Worm (Caenorhabditis elegans): ENCODE measurements around the gene ctbp-1.

The ctbp-1 gene

ce11 chrX:5848703-5849102 lies 13.8 kb upstream of the ctbp-1 start, which contains the start of gene atat-2:
Gene atat-2, plus strand, starts transcription at chrX:5849100.
- TF ChIP-seq duxl-1 (tag; optimal IDR thresholded peaks at IDR 0.05; ENCODE audit: poor library complexity): no peak
- peak; percentile 15 for TF ChIP-seq hlh-11 (tag; optimal IDR thresholded peaks at IDR 0.05)
- no peak for TF ChIP-seq zag-1 (tag; optimal IDR thresholded peaks at IDR 0.05)
- TF ChIP-seq mep-1 (tag; optimal IDR thresholded peaks at IDR 0.05): peak; percentile 12
- 0 out of 2 replicates have a peak, but pooled peaks have one; percentile 22 for TF ChIP-seq T26A8.4 (GFP tag; IDR thresholded peaks at IDR 0.05)
- no peak for TF ChIP-seq dmd-8 (GFP tag; IDR thresholded peaks at IDR 0.05)
- TF ChIP-seq F37D6.2 (tag; optimal IDR thresholded peaks at IDR 0.05): no peak
- no peak for TF ChIP-seq unc-130 (GFP tag; optimal IDR thresholded peaks at IDR 0.05)
- TF ChIP-seq ceh-44 (GFP tag; IDR thresholded peaks at IDR 0.05): no peak
- TF ChIP-seq hlh-30 (tag; optimal IDR thresholded peaks at IDR 0.05; ENCODE audit: insufficient read depth): peak; percentile 59
- TF ChIP-seq lsy-2 (tag; optimal IDR thresholded peaks at IDR 0.05): peak; percentile 1 to 38
- no peak for TF ChIP-seq pqm-1 (tag; optimal IDR thresholded peaks at IDR 0.05)
- TF ChIP-seq nhr-102 (tag; optimal IDR thresholded peaks at IDR 0.05): no peak
- TF ChIP-seq php-3 (GFP tag; IDR thresholded peaks at IDR 0.05): no peak
- TF ChIP-seq zip-11 (GFP tag; IDR thresholded peaks at IDR 0.05): no peak
- no peak for TF ChIP-seq rbr-2 (tag; optimal IDR thresholded peaks at IDR 0.05)
- TF ChIP-seq zfp-3 (GFP tag; conservative IDR thresholded peaks at IDR 0.05): no peak
- TF ChIP-seq madf-9 (GFP tag; conservative IDR thresholded peaks at IDR 0.05): no peak
- TF ChIP-seq lin-38 (GFP tag; IDR thresholded peaks at IDR 0.05): no peak
- no peak for TF ChIP-seq ama-1 (optimal IDR thresholded peaks at IDR 0.05)
- no peak for TF ChIP-seq nhr-10 (tag; optimal IDR thresholded peaks at IDR 0.05)
- TF ChIP-seq ceh-32 (tag; optimal IDR thresholded peaks at IDR 0.05; ENCODE audit: poor library complexity): no peak
- no peak for TF ChIP-seq daf-16 (GFP tag; optimal IDR thresholded peaks at IDR 0.05)
- TF ChIP-seq daf-16 (tag; optimal IDR thresholded peaks at IDR 0.05): no peak
- TF ChIP-seq mdl-1 (tag; optimal IDR thresholded peaks at IDR 0.05): peak in 1 of 2 experiments; percentile 33
- peak; percentile 19 for TF ChIP-seq aha-1 (tag)
- TF ChIP-seq saeg-2 (GFP tag; IDR thresholded peaks at IDR 0.05): no peak
- no peak for TF ChIP-seq sdz-12 (GFP tag; optimal IDR thresholded peaks at IDR 0.05)
- TF ChIP-seq nhr-237 (tag; optimal IDR thresholded peaks at IDR 0.05): no peak
- TF ChIP-seq set-16 (GFP tag; IDR thresholded peaks at IDR 0.05): no peak
- peak; percentile 52 for TF ChIP-seq mxl-3 (GFP tag; optimal IDR thresholded peaks at IDR 0.05)
- no peak for TF ChIP-seq tag-97 (GFP tag; IDR thresholded peaks at IDR 0.05)
- TF ChIP-seq nhr-6 (tag; optimal IDR thresholded peaks at IDR 0.05): peak; percentile 20
- peak; percentile 57 for TF ChIP-seq nhr-28 (tag; optimal IDR thresholded peaks at IDR 0.05)
- no peak for TF ChIP-seq nhr-41 (GFP tag; IDR thresholded peaks at IDR 0.05)
- no peak for TF ChIP-seq ceh-20 (GFP tag; IDR thresholded peaks at IDR 0.05)

- TF ChIP-seq nhr-11 (tag; optimal IDR thresholded peaks at IDR 0.05) (no peak), F26F4.8 (GFP tag; conservative IDR thresholded peaks at IDR 0.05) (no peak), lin-13 (GFP tag; optimal IDR thresholded peaks at IDR 0.05) (no peak), fkh-10 (GFP tag; optimal IDR thresholded peaks at IDR 0.05) (no peak), nhr-76 (tag; optimal IDR thresholded peaks at IDR 0.05) (no peak), unc-39 (tag; optimal IDR thresholded peaks at IDR 0.05) (no peak), zfp-3 (GFP tag; conservative IDR thresholded peaks at IDR 0.05) (no peak), T20F7.1 (GFP tag; optimal IDR thresholded peaks at IDR 0.05) (no peak), Y105C5A.15 (GFP tag; IDR thresholded peaks at IDR 0.05) (no peak), attf-4 (tag; optimal IDR thresholded peaks at IDR 0.05) (no peak), lir-3 (tag; optimal IDR thresholded peaks at IDR 0.05) (no peak), nhr-6 (tag; optimal IDR thresholded peaks at IDR 0.05) (no peak), daf-12 (tag; optimal IDR thresholded peaks at IDR 0.05) (no peak), T26A8.4 (GFP tag; IDR thresholded peaks at IDR 0.05) (no peak)
Observed at ce11 chrX:5850472-5850871, 12.0 kb upstream of the ctbp-1 start.
